Fruit fly (Drosophila melanogaster) whole organism, embryonic: ENCODE measurements around the gene Uba5.
A peak's percentile ranks its signal among the peaks of the same experiment; 100 is the strongest.

ENCODE experiments used
- Atf3 ChIP-seq: fragments of 200-800 bp; sonication (Bioruptor generic); optimal IDR thresholded peaks from 3 replicates; lab custom pipeline; 2016; ENCODE audit warnings: missing biosample characterization, missing genetic modification characterization
- Atf6 ChIP-seq: fragments of 200-800 bp; sonication (Bioruptor generic); IDR thresholded peaks from 2 replicates; pipeline ENCODE4 v1.3.6; 2022; ENCODE audit warnings: missing biosample characterization, missing genetic modification characterization
- Bteb2 ChIP-seq: fragments of 200-800 bp; sonication (Bioruptor generic); optimal IDR thresholded peaks from 2 replicates; lab custom pipeline; 2016; ENCODE audit warnings: missing biosample characterization, missing genetic modification characterization
- CG1024 ChIP-seq: fragments of 200-800 bp; sonication (Bioruptor generic); IDR thresholded peaks from 2 replicates; pipeline ENCODE4 v1.3.6; 2022; ENCODE audit warnings: missing biosample characterization, missing genetic modification characterization
- CG10543 ChIP-seq: fragments of 200-800 bp; sonication (Bioruptor generic); optimal IDR thresholded peaks from 3 replicates; lab custom pipeline; 2017; ENCODE audit warnings: missing biosample characterization, mild to moderate bottlenecking, missing genetic modification characterization, moderate library complexity
- CG10654 ChIP-seq: fragments of 200-800 bp; sonication (Bioruptor generic); optimal IDR thresholded peaks from 2 replicates; lab custom pipeline; 2016; ENCODE audit warnings: missing biosample characterization, missing genetic modification characterization
- CG12219 ChIP-seq: fragments of 200-800 bp; sonication (Bioruptor generic); optimal IDR thresholded peaks from 3 replicates; lab custom pipeline; 2018; ENCODE audit warnings: missing biosample characterization, mild to moderate bottlenecking, missing genetic modification characterization
- CG13775 ChIP-seq: fragments of 200-800 bp; sonication (Bioruptor generic); optimal IDR thresholded peaks from 3 replicates; lab custom pipeline; 2017; ENCODE audit warnings: missing biosample characterization, mild to moderate bottlenecking, missing genetic modification characterization
- CG1529 ChIP-seq: fragments of 200-800 bp; sonication (Bioruptor generic); optimal IDR thresholded peaks from 3 replicates; lab custom pipeline; 2018; ENCODE audit warnings: missing biosample characterization, missing genetic modification characterization
- CG15514 ChIP-seq: fragments of 200-800 bp; sonication (Bioruptor generic); optimal IDR thresholded peaks from 3 replicates; lab custom pipeline; 2017; ENCODE audit warnings: missing biosample characterization, missing genetic modification characterization, mild to moderate bottlenecking, moderate library complexity, missing genetic modification reagents
- CG16779 ChIP-seq: fragments of 200-800 bp; sonication (Bioruptor generic); IDR thresholded peaks from 2 replicates; pipeline ENCODE4 v1.3.6; 2022; ENCODE audit warnings: missing biosample characterization, missing genetic modification characterization
- CG17802 ChIP-seq: fragments of 200-800 bp; sonication (Bioruptor generic); optimal IDR thresholded peaks from 2 replicates; lab custom pipeline; 2018; ENCODE audit warnings: missing biosample characterization, mild to moderate bottlenecking, missing genetic modification characterization, moderate library complexity
- CG18619 ChIP-seq: fragments of 200-800 bp; sonication (Bioruptor generic); optimal IDR thresholded peaks from 3 replicates; lab custom pipeline; 2017; ENCODE audit warnings: missing biosample characterization, mild to moderate bottlenecking, missing genetic modification characterization
- CG2678 ChIP-seq: fragments of 200-800 bp; sonication (Bioruptor generic); optimal IDR thresholded peaks from 3 replicates; lab custom pipeline; 2019; ENCODE audit warnings: missing biosample characterization, mild to moderate bottlenecking, missing genetic modification characterization, moderate library complexity
- CG2889 ChIP-seq: fragments of 200-800 bp; sonication (Bioruptor generic); IDR thresholded peaks from 3 replicates; pipeline ENCODE4 v1.3.6; 2022; ENCODE audit warnings: missing biosample characterization, missing genetic modification characterization
- CG4404 ChIP-seq: fragments of 200-800 bp; sonication (Bioruptor generic); IDR thresholded peaks from 2 replicates; pipeline ENCODE4 v1.3.6; 2022; ENCODE audit warnings: missing biosample characterization, missing genetic modification characterization
- CG6175 ChIP-seq: fragments of 200-800 bp; sonication (Bioruptor generic); IDR thresholded peaks from 3 replicates; pipeline ENCODE4 v1.3.6; 2022; ENCODE audit warnings: missing biosample characterization, missing genetic modification characterization
- CG6272 ChIP-seq: fragments of 200-800 bp; sonication (Bioruptor generic); IDR thresholded peaks from 2 replicates; pipeline ENCODE4 v1.3.6; 2022; ENCODE audit warnings: missing biosample characterization, missing genetic modification characterization
- CG6683 ChIP-seq: fragments of 200-800 bp; sonication (Bioruptor generic); optimal IDR thresholded peaks from 2 replicates; lab custom pipeline; 2017; ENCODE audit warnings: missing biosample characterization, mild to moderate bottlenecking, missing genetic modification characterization, missing genetic modification reagents
- CG6765 ChIP-seq: fragments of 200-800 bp; sonication (Bioruptor generic); optimal IDR thresholded peaks from 3 replicates; lab custom pipeline; 2017; ENCODE audit warnings: missing biosample characterization, mild to moderate bottlenecking, missing genetic modification characterization
- CG7271 ChIP-seq: fragments of 200-800 bp; sonication (Bioruptor generic); optimal IDR thresholded peaks from 2 replicates; lab custom pipeline; 2018; ENCODE audit warnings: missing biosample characterization, mild to moderate bottlenecking, missing genetic modification characterization, moderate library complexity
- CG7987 ChIP-seq: fragments of 200-800 bp; sonication (Bioruptor generic); optimal IDR thresholded peaks from 2 replicates; lab custom pipeline; 2018; ENCODE audit warnings: missing biosample characterization, mild to moderate bottlenecking, missing genetic modification characterization, moderate library complexity
- CG8089 ChIP-seq: fragments of 200-800 bp; sonication (Bioruptor generic); optimal IDR thresholded peaks from 3 replicates; lab custom pipeline; 2016; ENCODE audit warnings: missing biosample characterization, missing genetic modification characterization
- D ChIP-seq, 2 experiments: fragments of 200-800 bp in 1 of 2; fragments of >200 bp in 1 of 2; sonication (Bioruptor generic) in 1 of 2; optimal IDR thresholded peaks; 2 replicates in 1 of 2; 3 replicates in 1 of 2; lab custom pipeline; 2017; ENCODE audit warnings: mild to moderate bottlenecking in 1 of 2, missing biosample characterization in 1 of 2, missing genetic modification characterization in 1 of 2, missing genetic modification reagents in 1 of 2
- D19B ChIP-seq: fragments of 200-800 bp; sonication (Bioruptor generic); optimal IDR thresholded peaks from 2 replicates; lab custom pipeline; 2017; ENCODE audit warnings: missing biosample characterization, mild to moderate bottlenecking, missing genetic modification characterization
- Dip2 ChIP-seq: fragments of 200-800 bp; sonication (Bioruptor generic); IDR thresholded peaks from 2 replicates; pipeline ENCODE4 v1.3.6; 2022; ENCODE audit warnings: missing biosample characterization, missing genetic modification characterization
- Eip74EF ChIP-seq, 2 experiments: fragments of 200-800 bp in 1 of 2; fragments of >200 bp in 1 of 2; sonication (Bioruptor generic) in 1 of 2; optimal IDR thresholded peaks; 2 replicates each; lab custom pipeline; 2017 to 2019; ENCODE audit warnings: missing biosample characterization in 2 of 2, missing genetic modification characterization in 2 of 2, mild to moderate bottlenecking in 1 of 2, moderate library complexity in 1 of 2
- Fer1 ChIP-seq: fragments of 200-800 bp; sonication (Bioruptor generic); optimal IDR thresholded peaks from 2 replicates; lab custom pipeline; 2017; ENCODE audit warnings: missing biosample characterization, mild to moderate bottlenecking, missing genetic modification characterization
- Hmr ChIP-seq: fragments of 200-800 bp; sonication (Bioruptor generic); optimal IDR thresholded peaks from 3 replicates; lab custom pipeline; 2017; ENCODE audit warnings: mild to moderate bottlenecking, missing biosample characterization, missing genetic modification reagents, missing genetic modification characterization
- Hr51 ChIP-seq, 2 experiments: fragments of 200-800 bp; sonication (Bioruptor generic); optimal IDR thresholded peaks; 2 replicates in 1 of 2; 3 replicates in 1 of 2; lab custom pipeline; 2016 to 2018; ENCODE audit warnings: missing biosample characterization in 2 of 2, missing genetic modification characterization in 2 of 2, mild to moderate bottlenecking in 1 of 2, moderate library complexity in 1 of 2
- MBD-R2 ChIP-seq: fragments of 200-800 bp; sonication (Bioruptor generic); IDR thresholded peaks from 2 replicates; pipeline ENCODE4 v1.3.6; 2022; ENCODE audit warnings: missing biosample characterization, missing genetic modification characterization
- NC2β ChIP-seq: fragments of 200-800 bp; sonication (Bioruptor generic); optimal IDR thresholded peaks from 2 replicates; lab custom pipeline; 2016; ENCODE audit warnings: missing biosample characterization, missing genetic modification characterization
- Ravus ChIP-seq: fragments of 200-800 bp; sonication (Bioruptor generic); IDR thresholded peaks from 2 replicates; pipeline ENCODE4 v1.3.6; 2022; ENCODE audit warnings: missing biosample characterization, missing genetic modification characterization
- Rfx ChIP-seq: fragments of 200-800 bp; sonication (Bioruptor generic); IDR thresholded peaks from 2 replicates; pipeline ENCODE4 v1.3.6; 2022; ENCODE audit warnings: missing biosample characterization, missing genetic modification characterization
- TFAM ChIP-seq: fragments of 200-800 bp; sonication (Bioruptor generic); optimal IDR thresholded peaks from 2 replicates; lab custom pipeline; 2017; ENCODE audit warnings: missing biosample characterization, missing genetic modification characterization, inconsistent platforms
- bab2 ChIP-seq: fragments of 200-800 bp; sonication (Bioruptor generic); optimal IDR thresholded peaks from 2 replicates; lab custom pipeline; 2016; ENCODE audit warnings: missing biosample characterization, missing genetic modification characterization
- chinmo ChIP-seq: fragments of 200-800 bp; sonication (Bioruptor generic); IDR thresholded peaks from 4 replicates; pipeline ENCODE4 v1.3.6; 2022; ENCODE audit warnings: missing biosample characterization, missing genetic modification characterization; ENCODE audit not compliant: partially characterized antibody
- emc ChIP-seq: fragments of 200-800 bp; sonication (Bioruptor generic); optimal IDR thresholded peaks from 2 replicates; lab custom pipeline; 2016; ENCODE audit warnings: missing biosample characterization, missing genetic modification characterization
- fd96Cb ChIP-seq: fragments of 200-800 bp; sonication (Bioruptor generic); optimal IDR thresholded peaks from 2 replicates; lab custom pipeline; 2018; ENCODE audit warnings: missing biosample characterization, mild to moderate bottlenecking, missing genetic modification characterization, moderate library complexity
- lmd ChIP-seq: fragments of 200-800 bp; sonication (Bioruptor generic); IDR thresholded peaks from 2 replicates; pipeline ENCODE4 v1.3.6; 2022; ENCODE audit warnings: missing biosample characterization, missing genetic modification characterization
- pan ChIP-seq, 4 experiments: fragments of >200 bp in 3 of 4; fragments of 200-800 bp in 1 of 4; sonication (Bioruptor generic) in 1 of 4; optimal IDR thresholded peaks in 3 of 4; IDR thresholded peaks in 1 of 4; 2 replicates each; pipeline versions ENCODE4 v1.3.6 to Lab custom; 2017 to 2022; ENCODE audit warnings: missing biosample characterization in 2 of 4, missing genetic modification characterization in 2 of 4, mixed read lengths in 1 of 4
- pzg ChIP-seq: fragments of 200-800 bp; sonication (Bioruptor generic); optimal IDR thresholded peaks from 3 replicates; lab custom pipeline; 2018; ENCODE audit warnings: missing biosample characterization, mild to moderate bottlenecking, missing genetic modification characterization, moderate library complexity
- row ChIP-seq: fragments of 200-800 bp; sonication (Bioruptor generic); IDR thresholded peaks from 3 replicates; pipeline ENCODE4 v1.3.6; 2022; ENCODE audit warnings: missing biosample characterization, missing genetic modification characterization
- scrt ChIP-seq: fragments of 200-800 bp; sonication (Bioruptor generic); optimal IDR thresholded peaks from 2 replicates; lab custom pipeline; 2018; ENCODE audit warnings: missing biosample characterization, mild to moderate bottlenecking, missing genetic modification characterization, moderate library complexity
- sim ChIP-seq: fragments of 200-800 bp; sonication (Bioruptor generic); IDR thresholded peaks from 2 replicates; pipeline ENCODE4 v1.3.6; 2022; ENCODE audit warnings: missing biosample characterization, missing genetic modification characterization
- tll ChIP-seq, 2 experiments: fragments of 200-800 bp in 1 of 2; fragments of >200 bp in 1 of 2; sonication (Bioruptor generic) in 1 of 2; optimal IDR thresholded peaks; 2 replicates each; lab custom pipeline; 2017 to 2019; ENCODE audit warnings: missing biosample characterization in 2 of 2, missing genetic modification characterization in 2 of 2, mild to moderate bottlenecking in 1 of 2, moderate library complexity in 1 of 2
- z ChIP-seq: fragments of 200-800 bp; sonication (Bioruptor generic); IDR thresholded peaks from 3 replicates; pipeline ENCODE4 v1.3.6; 2022; ENCODE audit warnings: missing biosample characterization, missing genetic modification characterization
- zfh2 ChIP-seq: fragments of 200-800 bp; sonication (Bioruptor generic); optimal IDR thresholded peaks from 2 replicates; lab custom pipeline; 2016; ENCODE audit warnings: missing biosample characterization, missing genetic modification characterization

The Uba5 gene

dm6 chrX:11439270-11439669 lies 44.0 kb upstream of the Uba5 start (continued):
- TF ChIP-seq pan (optimal IDR thresholded peaks at IDR 0.05; lab: Kevin White, UChicago) (no peak), pan (GFP tag; optimal IDR thresholded peaks at IDR 0.05 in 1 of 2, IDR thresholded peaks at IDR 0.05 in 1 of 2) (no peak), Atf6 (GFP tag; lab: Robert Waterston, UW) (no peak), CG15514 (GFP tag; lab: Kevin White, UChicago) (peak; percentile 26), TFAM (no peak), scrt (GFP tag; lab: Kevin White, UChicago) (no peak), Fer1 (peak; percentile 26), CG7271 (tag; lab: Kevin White, UChicago) (no peak), CG1529 (GFP tag; lab: Kevin White, UChicago) (no peak), CG6175 (GFP tag; lab: Robert Waterston, UW) (no peak), Rfx (GFP tag; lab: Robert Waterston, UW) (0 out of 2 replicates have a peak, but pooled peaks have one; percentile 11), Hmr (GFP tag; lab: Kevin White, UChicago) (peak; percentile 23), tll (GFP tag; optimal IDR thresholded peaks at IDR 0.05; lab: Kevin White, UChicago) (no peak), CG12219 (GFP tag; lab: Kevin White, UChicago) (no peak), emc (GFP tag; lab: Kevin White, UChicago) (no peak), CG10543 (GFP tag; lab: Kevin White, UChicago) (peak; percentile 39), Eip74EF (GFP tag; optimal IDR thresholded peaks at IDR 0.05; lab: Kevin White, UChicago) (peak in 1 of 2 experiments; percentile 50), CG17802 (tag; lab: Kevin White, UChicago) (no peak), D (optimal IDR thresholded peaks at IDR 0.05; lab: Kevin White, UChicago) (no peak), D (GFP tag; optimal IDR thresholded peaks at IDR 0.05; lab: Kevin White, UChicago) (no peak), chinmo (GFP tag; lab: Robert Waterston, UW) (0 out of 4 replicates have a peak, but pooled peaks have one; percentile 19), lmd (GFP tag; lab: Robert Waterston, UW) (no peak)

DNA sequence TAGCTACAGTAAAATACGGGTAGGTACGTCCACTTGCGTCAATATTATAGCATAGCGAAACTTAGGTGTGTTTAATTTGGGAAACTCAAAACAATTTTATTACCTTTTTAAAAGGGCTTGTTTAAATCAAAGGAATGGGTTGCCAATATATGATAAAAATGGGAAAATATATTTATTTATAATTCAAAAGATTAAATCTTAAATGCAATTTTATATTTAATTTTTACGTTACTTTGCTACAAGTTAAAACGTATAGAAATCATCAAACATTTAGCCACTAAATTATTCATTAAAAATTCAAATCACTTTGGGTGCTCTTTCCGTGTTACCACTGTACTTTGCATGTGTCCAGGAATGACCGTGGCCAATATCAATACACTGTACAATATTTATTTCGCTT lies 42.4 kb upstream of the Uba5 start:
- peak; percentile 11 for TF ChIP-seq fd96Cb (tag; lab: Kevin White, UChicago)
- 0 out of 2 replicates have a peak, but pooled peaks have one; percentile 21 for TF ChIP-seq Rfx (GFP tag; lab: Robert Waterston, UW)
- peak in 1 of 2 experiments; percentile 60 for TF ChIP-seq Hr51 (GFP tag; optimal IDR thresholded peaks at IDR 0.05; lab: Kevin White, UChicago)
- TF ChIP-seq CG6272 (GFP tag; lab: Robert Waterston, UW), result no peak
- peak; percentile 68 for TF ChIP-seq CG2678 (tag; lab: Kevin White, UChicago)
- no peak for TF ChIP-seq z (GFP tag; lab: Robert Waterston, UW)
- TF ChIP-seq CG4404 (GFP tag; lab: Robert Waterston, UW), result no peak
- no peak for TF ChIP-seq CG10654 (GFP tag; lab: Kevin White, UChicago)
- peak; percentile 53 for TF ChIP-seq Hmr (GFP tag; lab: Kevin White, UChicago)
- TF ChIP-seq MBD-R2 (GFP tag; lab: Robert Waterston, UW), result no peak
- peak; percentile 14 for TF ChIP-seq CG18619
- no peak for TF ChIP-seq Dip2 (GFP tag; lab: Robert Waterston, UW)
- no peak for TF ChIP-seq CG16779
- no peak for TF ChIP-seq Bteb2
- TF ChIP-seq CG1024 (GFP tag; lab: Robert Waterston, UW), result no peak
- no peak for TF ChIP-seq CG6765 (GFP tag; lab: Kevin White, UChicago)
- no peak for TF ChIP-seq Atf3 (GFP tag; lab: Kevin White, UChicago)
- no peak for TF ChIP-seq CG7987 (GFP tag; lab: Kevin White, UChicago)
- no peak for TF ChIP-seq CG2889
- no peak for TF ChIP-seq bab2
- no peak for TF ChIP-seq Ravus (GFP tag; lab: Robert Waterston, UW)
- TF ChIP-seq NC2β (GFP tag; lab: Kevin White, UChicago), result no peak
- no peak for TF ChIP-seq zfh2 (GFP tag; lab: Kevin White, UChicago)
- TF ChIP-seq CG8089 (GFP tag; lab: Kevin White, UChicago), result no peak
- peak; percentile 9 for TF ChIP-seq CG13775 (GFP tag; lab: Kevin White, UChicago)
- TF ChIP-seq sim (GFP tag; lab: Robert Waterston, UW), result no peak
- TF ChIP-seq row (GFP tag; lab: Robert Waterston, UW), result peak; percentile 58
- TF ChIP-seq D19B (GFP tag; lab: Kevin White, UChicago), result no peak
- TF ChIP-seq CG6683 (GFP tag; lab: Kevin White, UChicago), result no peak
- TF ChIP-seq pzg (GFP tag; lab: Kevin White, UChicago), result no peak
